Worm (Caenorhabditis elegans): Measurements from ENCODE around the gene F52E1.5.

DNA sequence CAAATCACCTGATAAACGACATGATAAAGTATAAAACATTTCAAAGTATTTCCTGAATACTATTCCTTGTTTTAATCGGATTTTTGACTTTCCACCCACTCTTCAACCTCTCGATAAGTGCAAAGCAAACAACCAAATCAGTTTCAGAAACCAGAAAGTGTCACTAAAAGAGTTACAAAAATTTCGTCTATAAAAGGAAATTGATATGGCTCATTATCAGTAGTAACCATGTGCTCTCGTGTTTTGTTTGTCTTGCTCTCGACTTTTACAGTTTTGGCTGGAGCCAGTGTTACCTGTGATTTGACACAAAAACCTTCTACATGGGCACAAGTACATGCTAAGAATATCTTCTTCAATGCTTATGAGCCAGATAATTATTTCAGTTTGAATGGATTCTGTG is 4.4 kb downstream of the F52E1.5 start, which contains the start of gene F52E1.14:
- no peak for TF ChIP-seq nhr-11 (tag; optimal IDR thresholded peaks at IDR 0.05)
- TF ChIP-seq unc-62 (GFP tag; optimal IDR thresholded peaks at IDR 0.05) = no peak
- no peak for TF ChIP-seq egl-27 (tag; optimal IDR thresholded peaks at IDR 0.05)
- TF ChIP-seq ZK546.5 (tag; optimal IDR thresholded peaks at IDR 0.05) = no peak
- no peak for TF ChIP-seq zag-1 (tag; optimal IDR thresholded peaks at IDR 0.05)
- TF ChIP-seq R02D3.7 (tag; optimal IDR thresholded peaks at IDR 0.05) = no peak
- no peak for TF ChIP-seq unc-39 (tag; optimal IDR thresholded peaks at IDR 0.05)

Data from whole organism, L3 larva.